Fruit fly (Drosophila melanogaster): ENCODE data around the gene CG45101.

The CG45101 gene

DNA sequence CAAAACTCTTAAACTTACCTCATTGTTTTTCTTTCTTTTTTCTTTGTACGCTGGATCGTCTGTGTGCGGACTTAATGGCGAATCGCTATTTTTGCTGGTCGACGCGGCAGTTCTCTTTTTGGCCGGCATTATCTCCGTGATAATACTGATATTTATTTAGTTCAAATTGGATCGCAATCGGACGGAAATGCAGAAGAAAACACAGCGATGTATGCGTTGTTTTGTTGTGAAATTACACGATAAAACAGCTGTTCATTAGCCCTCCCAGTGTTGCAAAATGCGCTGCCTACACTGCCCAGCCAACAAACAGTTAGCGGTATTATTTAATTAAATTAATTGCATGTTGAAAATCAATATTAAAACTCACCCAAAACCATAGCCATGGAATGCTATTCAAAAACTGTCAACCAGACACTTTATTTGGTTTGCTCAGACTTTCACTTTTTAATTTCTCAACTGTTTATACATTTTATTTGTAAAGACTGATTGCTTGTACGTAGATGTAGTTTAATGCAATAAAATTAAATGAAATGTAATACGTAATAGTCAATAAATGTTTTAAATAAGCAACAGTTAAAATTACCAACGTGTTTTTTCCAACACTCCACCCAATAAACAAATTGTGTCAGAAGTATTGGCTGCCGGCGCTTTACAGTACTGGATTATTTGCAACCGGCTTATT is 33.3 kb downstream of the CG45101 start, which contains the start of the genes Irbp18 and APP-BP1 (continued):
- TF ChIP-seq CG31365 (tag; optimal IDR thresholded peaks at IDR 0.05) (peak; percentile 69), HmgZ (tag; optimal IDR thresholded peaks at IDR 0.05) (peak; percentile 96), CG6813 (GFP tag; optimal IDR thresholded peaks at IDR 0.05) (peak; percentile 83), trem (tag; optimal IDR thresholded peaks at IDR 0.05) (peak; percentile 84), chif (GFP tag; optimal IDR thresholded peaks at IDR 0.05) (peak; percentile 84 to 95), CG7372 (GFP tag; IDR thresholded peaks at IDR 0.05) (peak; percentile 84), CG16815 (GFP tag; optimal IDR thresholded peaks at IDR 0.05) (peak; percentile 93), chn (GFP tag; optimal IDR thresholded peaks at IDR 0.05) (peak; percentile 96), dpn (GFP tag; optimal IDR thresholded peaks at IDR 0.05) (peak; percentile 93 to 95), CG31388 (GFP tag; optimal IDR thresholded peaks at IDR 0.05) (peak; percentile 82), CG8478 (optimal IDR thresholded peaks at IDR 0.05) (no peak), sob (GFP tag; IDR thresholded peaks at IDR 0.05) (peak; percentile 92), CG7839 (tag; optimal IDR thresholded peaks at IDR 0.05) (peak; percentile 94), CG7987 (GFP tag; optimal IDR thresholded peaks at IDR 0.05) (peak; percentile 85), CoRest (tag; optimal IDR thresholded peaks at IDR 0.05) (peak; percentile 95), CG2875 (GFP tag; optimal IDR thresholded peaks at IDR 0.05) (peak; percentile 90), CG2202 (tag; optimal IDR thresholded peaks at IDR 0.05) (peak; percentile 83), dan (GFP tag; IDR thresholded peaks at IDR 0.05) (no peak), slbo (GFP tag; IDR thresholded peaks at IDR 0.05) (peak; percentile 88), lab (GFP tag; optimal IDR thresholded peaks at IDR 0.05) (peak; percentile 95), Lpt (GFP tag; optimal IDR thresholded peaks at IDR 0.05) (no peak), Asciz (GFP tag; optimal IDR thresholded peaks at IDR 0.05) (peak; percentile 89), CG6254 (GFP tag; optimal IDR thresholded peaks at IDR 0.05) (peak; percentile 84), MTF-1 (GFP tag; optimal IDR thresholded peaks at IDR 0.05; ENCODE audit: borderline replicate concordance) (peak; percentile 66), CG11456 (GFP tag; IDR thresholded peaks at IDR 0.05) (peak; percentile 87), CG10565 (GFP tag; optimal IDR thresholded peaks at IDR 0.05) (peak; percentile 89), Neu2 (GFP tag; optimal IDR thresholded peaks at IDR 0.05; ENCODE audit: borderline replicate concordance) (peak; percentile 56), pros (GFP tag; optimal IDR thresholded peaks at IDR 0.05) (no peak), Camta (GFP tag; optimal IDR thresholded peaks at IDR 0.05) (peak; percentile 94), CG3407 (GFP tag; optimal IDR thresholded peaks at IDR 0.05) (peak; percentile 84), CG33557 (GFP tag; optimal IDR thresholded peaks at IDR 0.05) (peak; percentile 82), CG3726 (GFP tag; IDR thresholded peaks at IDR 0.05) (peak; percentile 91; the same call in 2 of the 3 replicates), CG7271 (tag; optimal IDR thresholded peaks at IDR 0.05) (peak; percentile 55), dm (GFP tag; optimal IDR thresholded peaks at IDR 0.05) (peak; percentile 86), pzg (GFP tag; optimal IDR thresholded peaks at IDR 0.05) (peak; percentile 53), CG2116 (GFP tag; optimal IDR thresholded peaks at IDR 0.05) (peak; percentile 88), odd (GFP tag; optimal IDR thresholded peaks at IDR 0.05) (peak; percentile 85), az2 (GFP tag; optimal IDR thresholded peaks at IDR 0.05) (peak; percentile 96), eyg (GFP tag; optimal IDR thresholded peaks at IDR 0.05) (peak; percentile 79), gt (GFP tag; IDR thresholded peaks at IDR 0.05) (peak; percentile 45; the same call in 1 of the 2 replicates), Tbp (GFP tag; optimal IDR thresholded peaks at IDR 0.05) (no peak), CG11695 (GFP tag; IDR thresholded peaks at IDR 0.05) (peak; percentile 91), B-H2 (GFP tag; optimal IDR thresholded peaks at IDR 0.05) (peak; percentile 91), CG15696 (tag; optimal IDR thresholded peaks at IDR 0.05) (peak; percentile 73), CG18599 (GFP tag; optimal IDR thresholded peaks at IDR 0.05) (peak; percentile 95), psq (GFP tag; optimal IDR thresholded peaks at IDR 0.05) (peak; percentile 86), Max (GFP tag; optimal IDR thresholded peaks at IDR 0.05) (peak; percentile 97), CG11696 (GFP tag; IDR thresholded peaks at IDR 0.05) (peak; percentile 65), eve (GFP tag; optimal IDR thresholded peaks at IDR 0.05) (no peak)

Measured in whole organism, embryonic.